Fruit fly (Drosophila melanogaster) whole organism: Measurements from ENCODE around the gene Sh3beta.

Experiments used
- Dll ChIP-seq: fragments of >200 bp; optimal IDR thresholded peaks from 2 replicates; lab custom pipeline; 2017
- psq ChIP-seq: fragments of >200 bp; optimal IDR thresholded peaks from 2 replicates; lab custom pipeline; 2017

- TF ChIP-seq Dll (lab: Kevin White, UChicago) (no peak), psq (lab: Kevin White, UChicago) (no peak)
Measured at dm6 chr3L:7368934-7369333, at the start of gene Sh3beta.
